Worm (Caenorhabditis elegans) whole organism, L1 larva: Measurements from ENCODE around the gene T21B6.3.

Source experiments
- C04F5.9 ChIP-seq: sonication (generic microtip); optimal IDR thresholded peaks from 2 replicates; lab custom pipeline; 2016; ENCODE audit warnings: missing genetic modification characterization, missing compliant biosample characterization
- C34B4.2 ChIP-seq: sonication (generic microtip); optimal IDR thresholded peaks from 2 replicates; lab custom pipeline; 2017; ENCODE audit warnings: mild to moderate bottlenecking, missing genetic modification characterization, missing compliant biosample characterization
- F16B12.6 ChIP-seq: fragments of 150-350 bp; optimal IDR thresholded peaks from 2 replicates; lab custom pipeline; 2014; ENCODE audit warnings: missing biosample characterization, missing genetic modification characterization
- Y116A8C.19 ChIP-seq: sonication (generic microtip); optimal IDR thresholded peaks from 2 replicates; lab custom pipeline; 2016; ENCODE audit warnings: missing compliant biosample characterization, missing genetic modification characterization, borderline replicate concordance
- ama-1 ChIP-seq: fragments of 150-350 bp; optimal IDR thresholded peaks from 2 replicates; lab custom pipeline; 2014
- blmp-1 ChIP-seq: fragments of 150-350 bp; optimal IDR thresholded peaks from 2 replicates; lab custom pipeline; 2014; ENCODE audit warnings: missing biosample characterization, missing genetic modification characterization
- ceh-63 ChIP-seq: fragments of 200-800 bp; sonication (Bioruptor generic); optimal IDR thresholded peaks from 2 replicates; lab custom pipeline; 2018; ENCODE audit warnings: mild to moderate bottlenecking, missing genetic modification characterization, missing compliant biosample characterization
- ceh-88 ChIP-seq: fragments of 200-800 bp; sonication (Bioruptor generic); IDR thresholded peaks from 2 replicates; pipeline ENCODE4 v1.3.6; 2022; ENCODE audit warnings: missing genetic modification characterization, missing compliant biosample characterization
- ceh-90 ChIP-seq: sonication (generic microtip); optimal IDR thresholded peaks from 2 replicates; lab custom pipeline; 2016; ENCODE audit warnings: missing genetic modification characterization, missing compliant biosample characterization
- dpl-1 ChIP-seq, 3 experiments: fragments of 150-350 bp in 2 of 3; sonication (generic microtip) in 1 of 3; optimal IDR thresholded peaks; 2 replicates each; lab custom pipeline; 2014 to 2017; ENCODE audit warnings: missing biosample characterization in 3 of 3, missing genetic modification characterization in 3 of 3, missing genetic modification reagents in 3 of 3
- efl-1 ChIP-seq, 4 experiments: fragments of 150-350 bp; optimal IDR thresholded peaks in 3 of 4; peaks in 1 of 4; 1 replicate in 1 of 4; 2 replicates in 3 of 4; lab custom pipeline; 2014; ENCODE audit warnings: missing biosample characterization in 2 of 4, missing genetic modification characterization in 2 of 4, missing genetic modification reagents in 2 of 4
- efl-3 ChIP-seq: fragments of 200-800 bp; sonication (Bioruptor generic); optimal IDR thresholded peaks from 2 replicates; lab custom pipeline; 2018; ENCODE audit warnings: mild to moderate bottlenecking, missing genetic modification characterization, missing compliant biosample characterization
- egl-13 ChIP-seq: sonication (generic microtip); optimal IDR thresholded peaks from 2 replicates; lab custom pipeline; 2016; ENCODE audit warnings: missing genotype, missing genetic modification reagents, missing genetic modification characterization, missing compliant biosample characterization
- egl-27 ChIP-seq, 2 experiments: fragments of 150-350 bp in 1 of 2; sonication (generic microtip); optimal IDR thresholded peaks; 3 replicates each; lab custom pipeline; 2017 to 2018; ENCODE audit warnings: missing biosample characterization in 2 of 2, missing genetic modification characterization in 2 of 2, missing genetic modification reagents in 2 of 2
- elt-2 ChIP-seq: sonication (generic microtip); optimal IDR thresholded peaks from 2 replicates; lab custom pipeline; 2016; ENCODE audit warnings: missing genetic modification characterization, mild to moderate bottlenecking, inconsistent platforms, missing compliant biosample characterization, missing genetic modification reagents
- elt-3 ChIP-seq, 6 experiments: fragments of 150-350 bp in 1 of 6; sonication (generic microtip); optimal IDR thresholded peaks; 2 replicates each; lab custom pipeline; 2017 to 2018; ENCODE audit warnings: missing biosample characterization in 6 of 6, missing genetic modification characterization in 6 of 6, inconsistent platforms in 1 of 6
- ets-5 ChIP-seq: fragments of 200-800 bp; sonication (Bioruptor generic); IDR thresholded peaks from 2 replicates; pipeline ENCODE4 v1.3.6; 2022; ENCODE audit warnings: missing genetic modification characterization, missing compliant biosample characterization
- fkh-8 ChIP-seq: sonication (generic microtip); optimal IDR thresholded peaks from 2 replicates; lab custom pipeline; 2016; ENCODE audit warnings: mild to moderate bottlenecking, missing genetic modification characterization, missing compliant biosample characterization
- fos-1 ChIP-seq: fragments of 150-350 bp; optimal IDR thresholded peaks from 2 replicates; lab custom pipeline; 2014; ENCODE audit warnings: missing biosample characterization, missing genetic modification characterization
- jun-1 ChIP-seq: fragments of 150-350 bp; optimal IDR thresholded peaks from 2 replicates; lab custom pipeline; 2014; ENCODE audit warnings: missing biosample characterization, missing genetic modification reagents, missing genetic modification characterization
- lin-13 ChIP-seq: fragments of 150-350 bp; optimal IDR thresholded peaks from 2 replicates; lab custom pipeline; 2014; ENCODE audit warnings: missing biosample characterization, missing genetic modification reagents, missing genetic modification characterization
- lin-14 ChIP-seq: fragments of 200-800 bp; sonication (Bioruptor generic); optimal IDR thresholded peaks from 2 replicates; lab custom pipeline; 2018; ENCODE audit warnings: mild to moderate bottlenecking, missing genetic modification characterization, moderate library complexity, missing compliant biosample characterization
- lin-35 ChIP-seq, 2 experiments: fragments of 150-350 bp; optimal IDR thresholded peaks; 2 replicates each; lab custom pipeline; 2014; ENCODE audit warnings: missing biosample characterization in 2 of 2, missing genetic modification characterization in 2 of 2, missing genetic modification reagents in 2 of 2
- mef-2 ChIP-seq: fragments of 150-350 bp; optimal IDR thresholded peaks from 2 replicates; lab custom pipeline; 2014; ENCODE audit warnings: missing biosample characterization, missing genetic modification characterization
- nhr-11 ChIP-seq: fragments of 150-350 bp; optimal IDR thresholded peaks from 2 replicates; lab custom pipeline; 2014; ENCODE audit warnings: missing biosample characterization, missing genetic modification characterization
- nhr-19 ChIP-seq: fragments of 200-800 bp; sonication (Bioruptor generic); conservative IDR thresholded peaks from 2 replicates; pipeline ENCODE4 v1.3.6; 2022; ENCODE audit warnings: missing genetic modification characterization, missing compliant biosample characterization
- nhr-20 ChIP-seq: sonication (generic microtip); optimal IDR thresholded peaks from 2 replicates; lab custom pipeline; 2016; ENCODE audit warnings: mild to moderate bottlenecking, missing genetic modification characterization, missing compliant biosample characterization
- nhr-85 ChIP-seq: sonication (generic microtip); peaks from one replicate; lab custom pipeline; 2016; ENCODE audit warnings: missing genetic modification characterization, inconsistent platforms, missing compliant biosample characterization
- pqm-1 ChIP-seq: sonication (generic microtip); optimal IDR thresholded peaks from 3 replicates; lab custom pipeline; 2017; ENCODE audit warnings: missing biosample characterization, missing genetic modification characterization
- rnt-1 ChIP-seq: sonication (generic microtip); optimal IDR thresholded peaks from 2 replicates; lab custom pipeline; 2016; ENCODE audit warnings: mild to moderate bottlenecking, missing genetic modification characterization, moderate library complexity, missing compliant biosample characterization
- tbx-2 ChIP-seq: sonication (generic microtip); optimal IDR thresholded peaks from 2 replicates; lab custom pipeline; 2016; ENCODE audit warnings: missing genetic modification characterization, missing compliant biosample characterization
- tlp-1 ChIP-seq: fragments of 150-350 bp; optimal IDR thresholded peaks from 2 replicates; lab custom pipeline; 2014; ENCODE audit warnings: missing biosample characterization, missing genetic modification characterization
- unc-30 ChIP-seq: sonication (generic microtip); optimal IDR thresholded peaks from 2 replicates; lab custom pipeline; 2017; ENCODE audit warnings: missing biosample characterization, missing genetic modification characterization
- unc-86 ChIP-seq: sonication (generic microtip); optimal IDR thresholded peaks from 2 replicates; lab custom pipeline; 2016; ENCODE audit warnings: missing genetic modification characterization, missing compliant biosample characterization
- zip-4 ChIP-seq: fragments of 200-800 bp; sonication (Bioruptor generic); optimal IDR thresholded peaks from 2 replicates; lab custom pipeline; 2018; ENCODE audit warnings: mild to moderate bottlenecking, missing genetic modification characterization, moderate library complexity, missing compliant biosample characterization

Gene T21B6.3

DNA sequence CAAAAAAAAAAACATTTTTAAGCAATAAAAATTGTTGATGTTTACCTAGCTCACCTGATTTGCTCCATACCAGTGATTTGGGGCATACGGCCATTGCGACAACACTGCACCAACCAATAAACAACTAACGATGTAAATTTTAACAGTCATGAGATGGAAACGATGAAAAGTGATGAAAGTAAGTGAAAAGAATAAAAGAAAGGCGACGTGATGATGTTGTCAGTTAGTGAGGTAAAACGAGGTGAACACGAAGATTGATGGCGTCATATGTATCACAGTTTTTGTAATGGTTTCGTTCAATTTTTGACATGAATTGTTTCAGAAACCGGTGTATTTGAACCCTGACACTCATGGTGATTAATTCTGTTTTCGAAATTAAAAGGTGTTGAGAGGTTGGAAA, 2.4 kb upstream of the T21B6.3 start, which contains the start of gene K09C8.7:
K09C8.7 (minus strand) TSS at position 226 of the 400 bp plus-strand sequence.
- no peak for TF ChIP-seq fkh-8
- peak in 1 of 2 experiments; percentile 9 for TF ChIP-seq lin-35 (GFP tag; optimal IDR thresholded peaks at IDR 0.05; lab: Kevin White, UChicago)
- no peak for TF ChIP-seq ceh-90 (tag; lab: Kevin White, UChicago)
- no peak for TF ChIP-seq ceh-63 (GFP tag; lab: Kevin White, UChicago)
- TF ChIP-seq jun-1 (tag; lab: Kevin White, UChicago), result no peak
- TF ChIP-seq ets-5 (GFP tag; lab: Robert Waterston, UW), result no peak
- TF ChIP-seq lin-13 (GFP tag; lab: Kevin White, UChicago), result no peak
- TF ChIP-seq egl-13, result no peak
- no peak for TF ChIP-seq zip-4
- TF ChIP-seq nhr-19, result no peak
- peak; percentile 60 for TF ChIP-seq blmp-1 (tag; lab: Kevin White, UChicago)
- TF ChIP-seq Y116A8C.19 (tag; lab: Kevin White, UChicago), result no peak
- no peak for TF ChIP-seq fos-1 (tag; lab: Kevin White, UChicago)
- TF ChIP-seq, all 84 proteins: peak for 2

DNA sequence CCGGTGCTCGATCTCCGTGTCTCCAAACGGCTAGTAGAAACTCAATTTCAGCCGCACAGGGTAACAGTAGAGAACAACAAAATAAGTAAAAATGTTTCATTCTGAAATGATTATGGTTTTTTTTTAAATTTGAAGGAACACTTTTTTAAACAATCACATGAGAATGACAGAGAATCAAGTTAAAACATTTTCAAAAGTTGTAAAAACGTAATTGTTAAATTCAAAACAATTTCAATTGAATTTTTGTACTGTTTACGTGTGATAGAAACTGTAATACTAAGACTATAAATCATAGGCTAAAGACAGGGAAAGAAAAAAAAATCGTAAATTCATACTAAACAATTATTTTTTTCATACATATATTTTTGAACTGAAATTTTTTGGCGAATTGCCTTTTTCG, 7.5 kb downstream of the T21B6.3 start, which contains the start of gene pho-7:
pho-7 (minus strand) TSS at position 101 of the 400 bp plus-strand sequence.
- TF ChIP-seq egl-27 (tag; optimal IDR thresholded peaks at IDR 0.05; lab: Kevin White, UChicago) (no peak), nhr-11 (tag; lab: Kevin White, UChicago) (no peak), C04F5.9 (tag; lab: Kevin White, UChicago) (no peak), tbx-2 (tag; lab: Kevin White, UChicago) (no peak), unc-30 (tag; lab: Kevin White, UChicago) (no peak)

DNA sequence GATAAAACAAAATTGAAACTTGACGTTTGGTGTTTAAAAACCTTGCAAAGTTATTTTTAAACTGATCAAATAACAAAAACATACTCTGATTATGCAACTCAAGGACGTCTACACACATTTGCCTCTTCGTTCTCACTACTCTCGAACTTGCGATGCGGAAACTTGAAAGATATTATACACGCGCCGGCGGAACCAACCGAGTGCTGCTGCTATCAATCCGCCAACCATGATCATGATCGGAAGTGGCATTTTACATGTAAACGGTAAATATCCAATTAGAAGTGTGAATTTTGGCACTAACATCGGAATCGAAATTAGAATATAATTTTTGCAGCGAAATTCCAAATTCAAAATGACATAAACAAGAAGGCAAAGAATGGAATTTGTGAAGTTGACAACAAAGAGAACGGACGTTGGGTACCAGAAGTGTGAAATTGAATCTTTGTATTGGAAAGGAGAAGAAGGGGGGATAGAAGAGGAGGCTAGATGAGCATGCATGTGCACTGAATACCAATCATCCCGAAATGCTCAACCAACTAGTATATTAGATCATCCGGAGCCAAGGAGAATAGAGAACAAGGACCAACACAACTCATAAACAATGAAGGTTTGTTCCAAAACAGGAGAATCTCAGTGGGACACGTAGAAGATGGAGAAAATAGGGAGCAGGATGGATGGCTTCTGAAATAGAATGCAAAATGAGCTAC, 15.3 kb downstream of the T21B6.3 start:
- TF ChIP-seq C34B4.2, result no peak
- peak; percentile 51 for TF ChIP-seq lin-14
- TF ChIP-seq dpl-1 (GFP tag; optimal IDR thresholded peaks at IDR 0.05; lab: Kevin White, UChicago), result no peak
- TF ChIP-seq efl-1 (optimal IDR thresholded peaks at IDR 0.05; lab: Kevin White, UChicago), result no peak
- TF ChIP-seq efl-1 (GFP tag; optimal IDR thresholded peaks at IDR 0.05 in 1 of 2; lab: Kevin White, UChicago), result peak in 1 of 2 experiments; percentile 78
- no peak for TF ChIP-seq ceh-88 (GFP tag; lab: Robert Waterston, UW)
- TF ChIP-seq elt-3 (tag; optimal IDR thresholded peaks at IDR 0.05; lab: Kevin White, UChicago), result peak in 1 of 6 experiments; percentile 57
- TF ChIP-seq tbx-2 (tag; lab: Kevin White, UChicago), result peak; percentile 12
- no peak for TF ChIP-seq efl-3 (GFP tag; lab: Kevin White, UChicago)
- TF ChIP-seq nhr-85 (tag; lab: Kevin White, UChicago), result peak; percentile 71
- TF ChIP-seq C04F5.9 (tag; lab: Kevin White, UChicago), result no peak

DNA sequence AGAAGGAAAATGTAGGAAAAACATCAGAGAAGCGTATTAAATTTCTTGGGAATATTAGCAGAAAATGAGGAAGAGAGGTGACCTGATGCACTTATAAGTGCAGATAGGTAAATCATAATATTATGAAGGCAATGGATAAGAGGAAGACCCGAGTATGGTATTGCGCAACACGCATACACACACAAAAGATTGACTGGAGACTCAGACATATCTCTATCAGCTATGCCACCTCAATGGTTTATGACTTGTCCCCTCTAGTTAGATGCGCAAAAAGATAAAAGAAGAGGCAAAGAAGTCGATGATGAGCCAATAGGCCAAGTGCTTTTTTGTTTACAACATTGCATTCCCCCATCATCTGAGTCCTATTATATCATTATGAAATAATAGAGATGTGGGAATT, 16.7 kb downstream of the T21B6.3 start:
- peak; percentile 1 for TF ChIP-seq lin-14
- no peak for TF ChIP-seq tlp-1 (tag; lab: Kevin White, UChicago)

DNA sequence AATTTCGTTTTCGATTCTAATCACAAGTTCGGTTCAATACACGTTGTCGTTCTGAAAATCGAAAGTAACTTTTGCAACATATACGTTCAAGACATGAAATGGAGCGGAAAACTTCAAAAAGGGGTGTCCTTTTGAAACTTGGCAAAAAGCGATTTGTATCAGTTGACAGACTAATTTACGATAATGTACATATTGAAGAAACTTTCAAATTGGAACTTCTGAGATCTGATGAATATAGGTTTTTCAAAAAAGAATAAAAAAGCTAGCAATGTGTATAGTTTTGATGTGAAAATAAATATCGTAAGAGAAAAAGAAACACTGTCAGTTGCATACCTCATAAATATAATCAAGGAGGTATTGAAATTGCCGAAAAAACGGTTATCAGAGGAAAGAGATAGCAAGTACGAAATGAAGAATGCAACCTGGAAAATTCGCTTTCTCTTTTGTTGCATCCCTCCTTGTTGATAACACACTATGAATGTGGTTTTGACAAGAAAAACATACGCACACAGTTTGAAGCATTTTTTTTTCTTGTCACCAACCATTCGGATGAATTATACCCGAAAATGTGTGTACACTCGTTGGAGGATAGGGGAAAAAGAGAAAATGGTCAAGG, 19.7 kb downstream of the T21B6.3 start, which contains the start of gene dgn-1:
dgn-1 (minus strand) TSS at position 51 of the 616 bp plus-strand sequence.
- TF ChIP-seq elt-2 (tag; lab: Kevin White, UChicago) (peak; percentile 58), unc-86 (tag; lab: Kevin White, UChicago) (no peak), fkh-8 (no peak), F16B12.6 (no peak), lin-14 (peak; percentile 46), blmp-1 (tag; lab: Kevin White, UChicago) (peak; percentile 66), ama-1 (lab: Kevin White, UChicago) (no peak), rnt-1 (tag; lab: Kevin White, UChicago) (no peak), mef-2 (tag; lab: Kevin White, UChicago) (no peak), lin-35 (GFP tag; optimal IDR thresholded peaks at IDR 0.05; lab: Kevin White, UChicago) (peak in 1 of 2 experiments; percentile 12), pqm-1 (tag; lab: Kevin White, UChicago) (peak; percentile 37), nhr-20 (tag; lab: Kevin White, UChicago) (peak; percentile 1)
